Fruit fly (Drosophila melanogaster): ENCODE data around the gene CG11760.

The CG11760 gene

dm6 chr3R:8718898-8719297 lies at the start of gene CG11760:
CG11760 (plus strand) TSS chr3R:8719198.
- TF ChIP-seq CG8478 (optimal IDR thresholded peaks at IDR 0.05): no peak

- peak; percentile 58 for TF ChIP-seq pan (optimal IDR thresholded peaks at IDR 0.05)
- no peak for TF ChIP-seq CG8478 (optimal IDR thresholded peaks at IDR 0.05)
These were observed 49.0 kb upstream of the CG11760 start for dm6 chr3R:8669900-8670528.

- TF ChIP-seq pan (optimal IDR thresholded peaks at IDR 0.05) (no peak), EcR (GFP tag; optimal IDR thresholded peaks at IDR 0.05) (no peak), psq (optimal IDR thresholded peaks at IDR 0.05) (no peak), Dll (optimal IDR thresholded peaks at IDR 0.05) (no peak), usp (GFP tag; optimal IDR thresholded peaks at IDR 0.05) (no peak), CG8478 (optimal IDR thresholded peaks at IDR 0.05) (no peak)
These were observed 48.2 kb upstream of the CG11760 start, which contains the start of gene p for dm6 chr3R:8670529-8671491. p (minus strand) TSS chr3R:8670684.

- TF ChIP-seq usp (GFP tag; optimal IDR thresholded peaks at IDR 0.05) (no peak), CG8478 (optimal IDR thresholded peaks at IDR 0.05) (no peak), psq (optimal IDR thresholded peaks at IDR 0.05) (no peak), Dll (optimal IDR thresholded peaks at IDR 0.05) (no peak), pan (optimal IDR thresholded peaks at IDR 0.05) (no peak), EcR (GFP tag; optimal IDR thresholded peaks at IDR 0.05) (no peak)
These were observed 45.2 kb upstream of the CG11760 start, which contains the start of gene mRpL19 for dm6 chr3R:8673803-8674234. mRpL19 (plus strand) TSS chr3R:8674109.

dm6 chr3R:8676560-8677000 lies 42.4 kb upstream of the CG11760 start, which contains the start of the genes Unc50, CG11755 and CG8043:
Unc50 (minus strand) TSS chr3R:8676613.
CG11755 (plus strand) TSS chr3R:8676915.
CG8043 (plus strand) TSS chr3R:8676915.
- no peak for TF ChIP-seq CG8478 (optimal IDR thresholded peaks at IDR 0.05)
- TF ChIP-seq EcR (GFP tag; optimal IDR thresholded peaks at IDR 0.05): no peak

dm6 chr3R:8679934-8680333 lies 39.1 kb upstream of the CG11760 start, which contains the start of gene CG33325:
CG33325 (minus strand) TSS chr3R:8680034.
- TF ChIP-seq CG8478 (optimal IDR thresholded peaks at IDR 0.05): no peak

- TF ChIP-seq CG8478 (optimal IDR thresholded peaks at IDR 0.05): no peak
These were observed 38.4 kb upstream of the CG11760 start for dm6 chr3R:8680611-8681010.

dm6 chr3R:8683280-8683679 lies 35.7 kb upstream of the CG11760 start:
- TF ChIP-seq EcR (GFP tag; optimal IDR thresholded peaks at IDR 0.05) (no peak), Dll (optimal IDR thresholded peaks at IDR 0.05) (no peak), usp (GFP tag; optimal IDR thresholded peaks at IDR 0.05) (no peak), CG8478 (optimal IDR thresholded peaks at IDR 0.05) (no peak), pan (optimal IDR thresholded peaks at IDR 0.05) (no peak), psq (optimal IDR thresholded peaks at IDR 0.05) (no peak)

- TF ChIP-seq CG8478 (optimal IDR thresholded peaks at IDR 0.05): no peak
- TF ChIP-seq pan (optimal IDR thresholded peaks at IDR 0.05): no peak
- no peak for TF ChIP-seq psq (optimal IDR thresholded peaks at IDR 0.05)
- no peak for TF ChIP-seq EcR (GFP tag; optimal IDR thresholded peaks at IDR 0.05)
- no peak for TF ChIP-seq Dll (optimal IDR thresholded peaks at IDR 0.05)
- TF ChIP-seq usp (GFP tag; optimal IDR thresholded peaks at IDR 0.05): no peak
These were observed 34.4 kb upstream of the CG11760 start, which contains the start of gene CG44227 for dm6 chr3R:8684328-8685177. CG44227 (minus strand) TSS chr3R:8685176.

- TF ChIP-seq Dll (optimal IDR thresholded peaks at IDR 0.05) (no peak), usp (GFP tag; optimal IDR thresholded peaks at IDR 0.05) (no peak), CG8478 (optimal IDR thresholded peaks at IDR 0.05) (no peak), pan (optimal IDR thresholded peaks at IDR 0.05) (no peak), psq (optimal IDR thresholded peaks at IDR 0.05) (no peak), EcR (GFP tag; optimal IDR thresholded peaks at IDR 0.05) (no peak)
These were observed 32.6 kb upstream of the CG11760 start for dm6 chr3R:8686446-8686845.

dm6 chr3R:8694110-8694826 lies 24.7 kb upstream of the CG11760 start:
- TF ChIP-seq CG8478 (optimal IDR thresholded peaks at IDR 0.05) (no peak), usp (GFP tag; optimal IDR thresholded peaks at IDR 0.05) (no peak)

Measured in whole organism.